Worm (Caenorhabditis elegans) whole organism, L2 larva: ENCODE measurements around the gene cnnm-5.
A peak's percentile ranks its signal among the peaks of the same experiment; 100 is the strongest.

Experiments
- C34F6.9 ChIP-seq: fragments of 150-350 bp; optimal IDR thresholded peaks from 2 replicates; lab custom pipeline; 2014; ENCODE audit warnings: missing biosample characterization, missing genetic modification characterization
- F13H6.1 ChIP-seq: sonication (generic microtip); optimal IDR thresholded peaks from 2 replicates; lab custom pipeline; 2016; ENCODE audit warnings: missing genetic modification characterization, missing compliant biosample characterization
- R02D3.7 ChIP-seq: fragments of 150-350 bp; optimal IDR thresholded peaks from 2 replicates; lab custom pipeline; 2014; ENCODE audit warnings: missing biosample characterization, missing genetic modification characterization
- ZK546.5 ChIP-seq: sonication (generic microtip); optimal IDR thresholded peaks from 2 replicates; lab custom pipeline; 2017; ENCODE audit warnings: missing biosample characterization, missing genetic modification characterization
- alr-1 ChIP-seq: fragments of 150-350 bp; optimal IDR thresholded peaks from 2 replicates; lab custom pipeline; 2014; ENCODE audit warnings: missing biosample characterization, missing genetic modification characterization
- aly-2 ChIP-seq: fragments of 150-350 bp; optimal IDR thresholded peaks from 2 replicates; lab custom pipeline; 2014; ENCODE audit warnings: missing biosample characterization, missing genetic modification characterization
- ama-1 ChIP-seq: fragments of 150-350 bp; optimal IDR thresholded peaks from 2 replicates; lab custom pipeline; 2018; ENCODE audit warnings: inconsistent platforms
- blmp-1 ChIP-seq: sonication (generic microtip); optimal IDR thresholded peaks from 2 replicates; lab custom pipeline; 2017; ENCODE audit warnings: missing genetic modification characterization, mild to moderate bottlenecking, missing compliant biosample characterization, antibody characterized with exemption, moderate library complexity; ENCODE audit not compliant: insufficient read depth
- ceh-16 ChIP-seq: fragments of 150-350 bp; optimal IDR thresholded peaks from 2 replicates; lab custom pipeline; 2014; ENCODE audit warnings: missing biosample characterization, missing genetic modification characterization
- ceh-82 ChIP-seq: fragments of 150-350 bp; optimal IDR thresholded peaks from 2 replicates; lab custom pipeline; 2014; ENCODE audit warnings: missing biosample characterization, missing genetic modification characterization
- crh-2 ChIP-seq: sonication (generic microtip); optimal IDR thresholded peaks from 2 replicates; lab custom pipeline; 2017; ENCODE audit warnings: missing biosample characterization, missing genetic modification characterization
- dmd-4 ChIP-seq: sonication (generic microtip); optimal IDR thresholded peaks from 2 replicates; lab custom pipeline; 2017; ENCODE audit warnings: missing biosample characterization, missing genetic modification characterization
- elt-1 ChIP-seq: fragments of 150-350 bp; optimal IDR thresholded peaks from 2 replicates; lab custom pipeline; 2014; ENCODE audit warnings: missing biosample characterization, missing genetic modification characterization
- elt-3 ChIP-seq: sonication (generic microtip); optimal IDR thresholded peaks from 2 replicates; lab custom pipeline; 2017; ENCODE audit warnings: missing biosample characterization, missing genetic modification characterization
- fos-1 ChIP-seq: fragments of 150-350 bp; optimal IDR thresholded peaks from 2 replicates; lab custom pipeline; 2014; ENCODE audit warnings: missing biosample characterization, missing genetic modification characterization
- lin-11 ChIP-seq: fragments of 150-350 bp; sonication (generic microtip); optimal IDR thresholded peaks from 2 replicates; lab custom pipeline; 2014; ENCODE audit warnings: missing biosample characterization, missing genetic modification characterization, inconsistent platforms, mixed read lengths
- lin-13 ChIP-seq: fragments of 150-350 bp; optimal IDR thresholded peaks from 2 replicates; lab custom pipeline; 2014; ENCODE audit warnings: missing biosample characterization, missing genetic modification reagents, missing genetic modification characterization
- lin-39 ChIP-seq: fragments of 150-350 bp; optimal IDR thresholded peaks from 2 replicates; lab custom pipeline; 2014; ENCODE audit warnings: missing biosample characterization, missing genetic modification reagents, missing genetic modification characterization
- lsy-2 ChIP-seq, 2 experiments: fragments of 150-350 bp in 1 of 2; sonication (generic microtip) in 1 of 2; optimal IDR thresholded peaks; 2 replicates each; lab custom pipeline; 2014 to 2017; ENCODE audit warnings: missing biosample characterization in 2 of 2, missing genetic modification characterization in 2 of 2
- mab-5 ChIP-seq: fragments of 150-350 bp; optimal IDR thresholded peaks from 2 replicates; lab custom pipeline; 2014; ENCODE audit warnings: missing biosample characterization, missing genetic modification characterization
- mbf-1 ChIP-seq: sonication (generic microtip); optimal IDR thresholded peaks from 2 replicates; lab custom pipeline; 2017; ENCODE audit warnings: missing biosample characterization, missing genetic modification characterization
- mdl-1 ChIP-seq, 2 experiments: fragments of 150-350 bp in 1 of 2; sonication (generic microtip) in 1 of 2; optimal IDR thresholded peaks; 2 replicates each; lab custom pipeline; 2017; ENCODE audit warnings: missing biosample characterization in 2 of 2, missing genetic modification characterization in 2 of 2
- nhr-10 ChIP-seq: sonication (generic microtip); optimal IDR thresholded peaks from 2 replicates; lab custom pipeline; 2017; ENCODE audit warnings: missing biosample characterization, missing genetic modification characterization
- nhr-11 ChIP-seq: fragments of 150-350 bp; optimal IDR thresholded peaks from 2 replicates; lab custom pipeline; 2014; ENCODE audit warnings: missing biosample characterization, missing genetic modification characterization
- nhr-12 ChIP-seq: fragments of 150-350 bp; optimal IDR thresholded peaks from 2 replicates; lab custom pipeline; 2014; ENCODE audit warnings: missing biosample characterization, missing genetic modification characterization
- nhr-129 ChIP-seq: fragments of 150-350 bp; optimal IDR thresholded peaks from 2 replicates; lab custom pipeline; 2014; ENCODE audit warnings: missing biosample characterization, missing genetic modification characterization
- nhr-21 ChIP-seq: fragments of 150-350 bp; optimal IDR thresholded peaks from 2 replicates; lab custom pipeline; 2014; ENCODE audit warnings: missing biosample characterization, missing genetic modification characterization
- nhr-23 ChIP-seq: fragments of 150-350 bp; optimal IDR thresholded peaks from 2 replicates; lab custom pipeline; 2014; ENCODE audit warnings: missing biosample characterization, missing genetic modification reagents, missing genetic modification characterization
- nhr-6 ChIP-seq: fragments of 150-350 bp; optimal IDR thresholded peaks from 2 replicates; lab custom pipeline; 2014; ENCODE audit warnings: missing biosample characterization, missing genetic modification characterization
- nhr-77 ChIP-seq: fragments of 150-350 bp; optimal IDR thresholded peaks from 2 replicates; lab custom pipeline; 2014; ENCODE audit warnings: missing biosample characterization, missing genetic modification characterization
- sem-4 ChIP-seq: fragments of 150-350 bp; optimal IDR thresholded peaks from 2 replicates; lab custom pipeline; 2014; ENCODE audit warnings: missing biosample characterization, missing genetic modification reagents, missing genetic modification characterization
- skn-1 ChIP-seq: sonication (generic microtip); optimal IDR thresholded peaks from 2 replicates; lab custom pipeline; 2017; ENCODE audit warnings: missing biosample characterization, missing genetic modification characterization
- sma-3 ChIP-seq: sonication (generic microtip); optimal IDR thresholded peaks from 2 replicates; lab custom pipeline; 2016; ENCODE audit warnings: missing genetic modification reagents, missing genetic modification characterization, missing compliant biosample characterization
- sma-9 ChIP-seq, 2 experiments: fragments of 150-350 bp in 1 of 2; sonication (generic microtip) in 1 of 2; optimal IDR thresholded peaks; 2 replicates each; lab custom pipeline; 2014 to 2016; ENCODE audit warnings: missing genetic modification characterization in 2 of 2, mild to moderate bottlenecking in 1 of 2, missing biosample characterization in 1 of 2, missing compliant biosample characterization in 1 of 2, missing genetic modification reagents in 1 of 2, moderate library complexity in 1 of 2
- snpc-4 ChIP-seq: fragments of 150-350 bp; optimal IDR thresholded peaks from 2 replicates; lab custom pipeline; 2014; ENCODE audit warnings: missing biosample characterization, missing genetic modification characterization
- unc-55 ChIP-seq: fragments of 150-350 bp; sonication (generic microtip); optimal IDR thresholded peaks from 3 replicates; lab custom pipeline; 2014; ENCODE audit warnings: missing biosample characterization, missing genetic modification reagents, missing genetic modification characterization
- unc-62 ChIP-seq: fragments of 150-350 bp; optimal IDR thresholded peaks from 2 replicates; lab custom pipeline; 2014; ENCODE audit warnings: missing biosample characterization, missing genetic modification reagents, missing genetic modification characterization
- zag-1 ChIP-seq: fragments of 150-350 bp; optimal IDR thresholded peaks from 2 replicates; lab custom pipeline; 2014; ENCODE audit warnings: missing biosample characterization, missing genetic modification characterization
- ztf-1 ChIP-seq: fragments of 200-800 bp; sonication (Bioruptor generic); conservative IDR thresholded peaks from 2 replicates; pipeline ENCODE4 v1.3.6; 2022; ENCODE audit warnings: missing genetic modification characterization, missing compliant biosample characterization
- ztf-11 ChIP-seq: sonication (generic microtip); optimal IDR thresholded peaks from 2 replicates; lab custom pipeline; 2017; ENCODE audit warnings: missing biosample characterization, missing genetic modification characterization
- ztf-4 ChIP-seq: fragments of 150-350 bp; optimal IDR thresholded peaks from 2 replicates; lab custom pipeline; 2014; ENCODE audit warnings: missing biosample characterization, missing genetic modification characterization

The cnnm-5 gene

DNA sequence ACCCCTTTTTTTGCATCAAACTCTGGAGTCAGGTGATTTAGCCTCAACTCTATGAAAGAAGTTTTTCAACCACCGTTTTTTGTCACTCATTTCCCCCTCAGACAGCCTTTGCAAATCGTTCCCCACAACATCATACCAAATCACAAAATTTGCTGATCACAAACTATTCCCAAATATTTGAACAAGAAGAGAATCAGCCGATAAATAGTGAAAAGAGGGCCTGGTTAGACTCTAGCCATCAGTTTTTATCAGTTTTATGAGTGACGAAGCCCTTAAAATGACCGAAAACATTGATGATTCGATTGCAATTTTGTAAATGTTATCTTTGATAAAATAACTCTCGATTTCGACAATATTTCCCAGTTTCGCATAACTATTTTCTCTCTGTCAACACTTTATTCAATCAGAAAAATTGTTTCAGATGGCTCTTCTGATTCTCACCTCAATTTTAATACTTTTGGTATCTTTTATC lies 5.8 kb upstream of the cnnm-5 start, which contains the start of gene cyp-25A2:
Gene cyp-25A2, plus strand, starts transcription at position 422 of the 472 bp plus-strand sequence.
- TF ChIP-seq sem-4: no peak
- peak; percentile 27 for TF ChIP-seq F13H6.1 (tag; lab: Kevin White, UChicago)
- TF ChIP-seq crh-2: peak; percentile 29
- peak; percentile 66 for TF ChIP-seq sma-9 (GFP tag; optimal IDR thresholded peaks at IDR 0.05; lab: Kevin White, UChicago)
- TF ChIP-seq sma-9 (tag; optimal IDR thresholded peaks at IDR 0.05; lab: Kevin White, UChicago): no peak
- TF ChIP-seq nhr-77: no peak
- TF ChIP-seq fos-1: peak; percentile 90

DNA sequence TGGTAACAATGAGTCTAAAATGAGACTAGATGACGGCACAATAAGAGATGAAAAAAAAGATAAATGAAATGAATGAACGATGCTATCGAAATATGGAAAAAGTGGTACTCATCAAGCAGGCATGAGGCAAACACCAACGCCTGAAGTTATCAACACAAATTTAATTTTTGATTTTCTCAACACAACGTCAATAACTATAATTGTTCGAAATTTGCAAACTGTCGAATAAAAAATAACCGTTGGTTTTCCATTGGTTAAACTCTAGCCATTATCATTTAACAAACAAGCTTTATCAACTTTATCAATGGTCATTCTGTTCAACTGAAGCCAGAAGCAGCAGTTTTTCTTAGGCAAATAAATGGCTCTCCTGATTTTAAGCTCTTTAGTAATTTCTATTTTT lies 3.3 kb upstream of the cnnm-5 start, which contains the start of gene cyp-25A1:
Gene cyp-25A1, plus strand, starts transcription at position 301 of the 400 bp plus-strand sequence.
- TF ChIP-seq ztf-11: no peak
- TF ChIP-seq skn-1: no peak

DNA sequence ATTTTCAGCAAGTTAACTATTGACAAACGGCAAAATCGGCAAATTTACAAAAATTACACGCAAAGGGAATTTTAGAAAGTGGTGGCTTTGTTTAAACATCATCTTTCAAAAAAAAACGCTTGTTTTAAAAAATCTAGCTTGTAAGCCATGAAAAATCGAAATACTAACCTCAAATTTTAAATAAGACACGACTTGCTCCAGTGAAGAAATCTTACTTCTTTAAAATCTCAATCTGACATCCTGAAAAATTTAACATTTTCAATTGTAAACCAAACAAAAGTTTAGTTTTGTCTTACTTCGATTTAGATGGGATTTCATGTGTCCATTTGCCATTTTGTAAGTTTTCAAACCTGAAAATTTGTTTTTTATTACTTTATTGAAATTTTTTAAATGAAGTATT lies 2.8 kb upstream of the cnnm-5 start:
- no peak for TF ChIP-seq mab-5 (tag; lab: Kevin White, UChicago)

DNA sequence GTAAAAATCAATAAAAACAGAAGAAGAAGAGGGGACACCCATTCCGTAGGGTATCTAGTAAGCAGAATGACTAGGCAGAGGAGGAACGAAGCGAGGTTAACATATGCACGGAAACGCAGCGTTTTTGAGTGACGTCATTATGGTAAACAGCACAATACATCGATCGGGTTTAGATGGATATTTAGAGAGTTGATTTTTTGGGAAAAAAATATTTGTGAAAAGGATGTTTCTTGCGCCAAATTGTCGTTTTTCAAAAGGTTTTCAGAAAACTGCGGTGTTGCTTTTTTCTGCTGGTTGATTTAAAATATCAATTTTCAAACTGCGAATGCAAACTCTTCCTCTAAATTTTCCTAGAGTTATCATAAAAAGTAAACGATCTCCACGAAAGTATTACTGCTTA lies 2.4 kb upstream of the cnnm-5 start, which contains the start of gene C36A4.10:
Gene C36A4.10, minus strand, starts transcription at position 101 of the 400 bp plus-strand sequence.
- no peak for TF ChIP-seq sma-3 (GFP tag; lab: Kevin White, UChicago)
- TF ChIP-seq elt-1 (tag; lab: Kevin White, UChicago): no peak
- no peak for TF ChIP-seq sem-4
- no peak for TF ChIP-seq nhr-12
- TF ChIP-seq nhr-23 (tag; lab: Kevin White, UChicago): no peak
- TF ChIP-seq fos-1: peak; percentile 1
- peak; percentile 6 for TF ChIP-seq unc-55 (GFP tag; lab: Kevin White, UChicago)
- TF ChIP-seq skn-1: no peak

DNA sequence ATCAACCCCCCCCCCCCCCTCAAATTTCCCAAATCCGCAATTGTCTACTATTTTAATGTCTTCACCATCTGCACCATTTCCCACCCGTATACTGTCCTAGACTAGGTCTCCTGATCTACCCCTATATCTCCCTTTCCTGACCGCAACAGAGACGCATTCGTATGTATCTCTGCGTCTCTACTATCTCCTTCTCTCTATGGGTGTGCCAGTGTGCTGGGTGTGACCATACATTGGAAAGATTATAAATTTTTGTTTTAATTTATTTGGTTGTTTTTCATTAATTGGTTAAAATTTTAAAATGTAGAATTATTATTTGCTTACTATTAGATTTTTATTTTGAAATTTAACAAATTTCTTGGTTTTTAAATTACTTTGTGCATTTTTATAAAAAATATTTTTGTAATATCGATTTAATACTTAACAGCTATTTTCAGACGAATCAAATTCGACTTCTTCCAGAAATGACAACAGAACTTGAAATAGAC lies 7.0 kb downstream of the cnnm-5 start, which contains the start of gene amx-1:
Gene amx-1, plus strand, starts transcription at position 435 of the 485 bp plus-strand sequence.
- TF ChIP-seq lsy-2 (tag; optimal IDR thresholded peaks at IDR 0.05; lab: Kevin White, UChicago) (peak in 1 of 2 experiments; percentile 15), elt-3 (tag; lab: Kevin White, UChicago) (no peak)

DNA sequence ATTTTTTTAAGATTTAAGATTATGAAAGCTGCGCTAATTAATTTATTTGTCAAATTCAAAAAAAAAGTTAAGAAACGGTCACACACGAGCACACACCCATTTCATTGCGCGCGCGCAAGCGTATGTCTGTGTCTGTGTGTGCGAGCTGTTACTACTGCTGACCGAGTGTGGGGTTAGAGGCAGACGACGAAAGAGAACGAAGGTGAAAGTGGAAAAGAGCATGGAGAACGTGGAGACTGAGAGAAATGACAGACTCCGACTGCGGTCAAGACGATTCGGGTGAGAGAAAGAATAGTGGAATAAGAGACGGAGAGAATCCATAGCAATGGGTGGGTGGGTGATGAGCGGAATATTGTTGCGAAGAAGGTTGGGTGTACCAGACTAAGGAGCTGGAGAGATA lies 8.9 kb downstream of the cnnm-5 start:
- no peak for TF ChIP-seq nhr-23 (tag; lab: Kevin White, UChicago)
- peak; percentile 81 for TF ChIP-seq fos-1
- no peak for TF ChIP-seq mbf-1
- no peak for TF ChIP-seq nhr-11 (tag; lab: Kevin White, UChicago)
- TF ChIP-seq ztf-4 (tag; lab: Kevin White, UChicago): no peak
- TF ChIP-seq nhr-12: no peak
- no peak for TF ChIP-seq elt-3 (tag; lab: Kevin White, UChicago)
- TF ChIP-seq C34F6.9 (tag; lab: Kevin White, UChicago): peak; percentile 83
- no peak for TF ChIP-seq ama-1 (lab: Kevin White, UChicago)
- no peak for TF ChIP-seq nhr-10 (tag; lab: Kevin White, UChicago)
- no peak for TF ChIP-seq sma-9 (GFP tag; optimal IDR thresholded peaks at IDR 0.05; lab: Kevin White, UChicago)
- TF ChIP-seq sma-9 (tag; optimal IDR thresholded peaks at IDR 0.05; lab: Kevin White, UChicago): no peak
- no peak for TF ChIP-seq dmd-4 (tag; lab: Kevin White, UChicago)
- TF ChIP-seq crh-2: peak; percentile 64
- TF ChIP-seq nhr-129 (tag; lab: Kevin White, UChicago): peak; percentile 89
- TF ChIP-seq ZK546.5 (tag; lab: Kevin White, UChicago): no peak
- no peak for TF ChIP-seq nhr-6
- TF ChIP-seq unc-62 (GFP tag; lab: Kevin White, UChicago): no peak
- TF ChIP-seq unc-55 (GFP tag; lab: Kevin White, UChicago): peak; percentile 63
- no peak for TF ChIP-seq nhr-77
- peak; percentile 30 to 76 for TF ChIP-seq mdl-1 (tag; optimal IDR thresholded peaks at IDR 0.05; lab: Kevin White, UChicago)
- TF ChIP-seq ztf-11: no peak
- no peak for TF ChIP-seq ztf-1 (GFP tag; lab: Robert Waterston, UW)
- no peak for TF ChIP-seq lin-13
- TF ChIP-seq snpc-4 (tag; lab: Kevin White, UChicago): no peak
- TF ChIP-seq mab-5 (tag; lab: Kevin White, UChicago): no peak
- no peak for TF ChIP-seq alr-1 (tag; lab: Kevin White, UChicago)
- TF ChIP-seq ceh-16 (tag; lab: Kevin White, UChicago): peak; percentile 56
- TF ChIP-seq R02D3.7 (tag; lab: Kevin White, UChicago): no peak
- TF ChIP-seq sem-4: peak; percentile 54
- no peak for TF ChIP-seq aly-2 (tag; lab: Kevin White, UChicago)
- peak; percentile 0 for TF ChIP-seq zag-1
- TF ChIP-seq sma-3 (GFP tag; lab: Kevin White, UChicago): peak; percentile 63
- TF ChIP-seq elt-1 (tag; lab: Kevin White, UChicago): no peak
- TF ChIP-seq lin-11 (tag; lab: Kevin White, UChicago): no peak
- no peak for TF ChIP-seq nhr-21 (tag; lab: Kevin White, UChicago)
- TF ChIP-seq lin-39 (tag; lab: Kevin White, UChicago): no peak
- TF ChIP-seq lsy-2 (tag; optimal IDR thresholded peaks at IDR 0.05; lab: Kevin White, UChicago): peak; percentile 1 to 73
- TF ChIP-seq blmp-1: peak; percentile 97
- TF ChIP-seq ceh-82 (tag; lab: Kevin White, UChicago): no peak
